Fruit fly (Drosophila melanogaster): Measurements from ENCODE around the gene PGAP1.

DNA sequence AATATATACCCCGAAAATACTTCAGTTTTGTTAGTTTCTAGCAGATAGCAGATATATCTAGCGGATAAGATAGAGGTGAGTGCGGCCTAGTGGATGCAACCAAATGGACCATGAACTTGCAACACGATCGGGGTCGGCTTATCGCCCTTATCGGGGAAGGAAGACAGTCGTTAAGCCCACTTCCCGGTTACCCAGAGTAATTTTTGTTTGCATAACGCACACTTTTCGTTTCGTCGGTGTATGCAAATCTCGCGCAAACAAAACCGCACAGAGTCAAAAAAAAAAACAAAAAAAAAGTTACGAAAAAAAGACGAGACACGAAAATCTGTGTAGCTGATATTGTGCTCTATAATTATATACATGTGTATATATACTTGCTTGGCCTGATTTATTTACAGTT lies 23.7 kb upstream of the PGAP1 start:
- TF ChIP-seq CG8478 (optimal IDR thresholded peaks at IDR 0.05): no peak
- no peak for TF ChIP-seq pan (optimal IDR thresholded peaks at IDR 0.05)
- no peak for TF ChIP-seq EcR (GFP tag; optimal IDR thresholded peaks at IDR 0.05)
- no peak for TF ChIP-seq Dll (optimal IDR thresholded peaks at IDR 0.05)

Data from whole organism.